Fruit fly (Drosophila melanogaster): ENCODE results near the gene Nep7.
"Not testable (repeated sequence)": the region's sequence is repeated elsewhere in the genome, so short reads cannot be mapped to it uniquely, and the experiment has no call there.

Gene Nep7

dm6 chr3R:27928140-27928539 is 26.6 kb upstream of the Nep7 start, which contains the start of gene nenya:
TSS of gene nenya (minus strand) at chr3R:27928174.
- TF ChIP-seq Dll (optimal IDR thresholded peaks at IDR 0.05): no peak
- TF ChIP-seq psq (optimal IDR thresholded peaks at IDR 0.05): no peak
- no peak for TF ChIP-seq EcR (GFP tag; optimal IDR thresholded peaks at IDR 0.05)

DNA sequence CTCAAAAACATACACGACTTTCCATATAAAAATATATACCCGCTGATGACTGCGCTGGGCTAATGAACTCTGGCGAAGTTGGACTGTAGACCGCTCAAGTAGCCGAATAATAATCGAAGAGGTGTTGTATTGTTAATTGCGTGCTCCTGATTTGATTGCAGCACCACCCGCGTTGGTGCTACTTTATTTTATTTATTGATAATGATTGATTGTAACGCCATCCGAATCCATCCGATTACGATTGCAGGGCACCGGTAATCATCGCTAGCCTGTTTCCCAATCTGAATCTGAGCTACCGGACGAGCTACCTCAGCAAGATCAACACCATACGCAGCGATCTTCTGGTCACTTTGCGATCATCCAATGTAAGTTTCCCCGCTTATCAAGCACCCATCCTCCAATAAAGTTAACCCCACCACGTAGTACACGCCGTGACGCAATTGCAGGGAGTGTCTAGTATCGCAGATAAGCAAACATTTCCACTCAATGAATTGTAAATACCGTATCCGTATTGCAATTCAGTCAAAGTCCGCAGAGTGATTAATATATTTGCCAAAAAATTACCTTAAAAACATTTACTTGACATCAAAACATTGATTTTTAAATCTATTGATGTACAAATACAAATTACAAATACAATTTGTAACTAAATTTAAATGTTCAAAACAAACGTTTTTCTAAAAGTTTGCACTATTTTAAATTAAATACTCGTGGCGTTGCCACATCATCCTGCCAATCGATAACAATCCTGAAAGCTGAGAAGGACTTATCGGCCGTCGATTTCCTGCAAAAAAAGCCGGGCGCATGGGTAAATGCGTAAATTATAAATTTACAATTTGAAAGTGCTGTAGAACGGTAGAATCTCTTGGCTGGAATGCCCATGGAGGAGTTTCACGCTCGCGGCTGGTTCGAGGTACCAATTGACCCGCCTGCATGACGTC is 25.5 kb upstream of the Nep7 start:
- no peak for TF ChIP-seq usp (GFP tag; optimal IDR thresholded peaks at IDR 0.05)
- TF ChIP-seq Dll (optimal IDR thresholded peaks at IDR 0.05): no peak
- no peak for TF ChIP-seq EcR (GFP tag; optimal IDR thresholded peaks at IDR 0.05)
- TF ChIP-seq CG8478 (optimal IDR thresholded peaks at IDR 0.05): no peak
- no peak for TF ChIP-seq pan (optimal IDR thresholded peaks at IDR 0.05)
- TF ChIP-seq psq (optimal IDR thresholded peaks at IDR 0.05): no peak

dm6 chr3R:27931461-27931860 is 23.3 kb upstream of the Nep7 start:
- TF ChIP-seq EcR (GFP tag; optimal IDR thresholded peaks at IDR 0.05) (no peak), CG8478 (optimal IDR thresholded peaks at IDR 0.05) (no peak), pan (optimal IDR thresholded peaks at IDR 0.05) (no peak), psq (optimal IDR thresholded peaks at IDR 0.05) (no peak), Dll (optimal IDR thresholded peaks at IDR 0.05) (no peak), usp (GFP tag; optimal IDR thresholded peaks at IDR 0.05) (no peak)

dm6 chr3R:27937752-27938694 is 16.7 kb upstream of the Nep7 start, which contains the start of the genes NSD and BOD1:
TSS of gene NSD (minus strand) at chr3R:27937853.
TSS of gene BOD1 (plus strand) at chr3R:27938245.
- TF ChIP-seq Dll (optimal IDR thresholded peaks at IDR 0.05): no peak
- TF ChIP-seq psq (optimal IDR thresholded peaks at IDR 0.05): no peak
- TF ChIP-seq EcR (GFP tag; optimal IDR thresholded peaks at IDR 0.05): no peak
- no peak for TF ChIP-seq usp (GFP tag; optimal IDR thresholded peaks at IDR 0.05)
- TF ChIP-seq pan (optimal IDR thresholded peaks at IDR 0.05): no peak
- no peak for TF ChIP-seq CG8478 (optimal IDR thresholded peaks at IDR 0.05)

DNA sequence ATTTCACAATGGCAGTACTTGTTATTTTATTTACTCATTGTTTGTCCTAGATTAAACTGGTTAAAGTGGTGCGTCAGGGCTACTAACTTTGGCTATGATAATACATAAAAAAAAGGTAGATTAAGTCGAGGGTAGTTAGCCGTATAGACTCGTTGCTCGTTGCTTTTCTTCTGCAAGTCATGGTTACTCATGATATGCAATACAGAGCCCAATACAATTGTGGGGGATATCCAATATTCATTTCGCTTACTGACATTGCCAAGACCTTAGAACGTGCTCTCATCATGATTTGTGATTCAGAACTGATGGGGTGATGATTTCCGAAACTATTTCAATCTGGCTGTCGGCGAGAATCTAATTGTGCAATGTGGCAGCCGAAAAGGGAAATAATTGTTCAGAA is 9.3 kb upstream of the Nep7 start:
- TF ChIP-seq pan (optimal IDR thresholded peaks at IDR 0.05) (no peak), EcR (GFP tag; optimal IDR thresholded peaks at IDR 0.05) (no peak), CG8478 (optimal IDR thresholded peaks at IDR 0.05) (no peak), Dll (optimal IDR thresholded peaks at IDR 0.05) (no peak)

dm6 chr3R:27946555-27947204 is 8.0 kb upstream of the Nep7 start:
- peak; percentile 4 for TF ChIP-seq pan (optimal IDR thresholded peaks at IDR 0.05)
- TF ChIP-seq Dll (optimal IDR thresholded peaks at IDR 0.05): no peak

DNA sequence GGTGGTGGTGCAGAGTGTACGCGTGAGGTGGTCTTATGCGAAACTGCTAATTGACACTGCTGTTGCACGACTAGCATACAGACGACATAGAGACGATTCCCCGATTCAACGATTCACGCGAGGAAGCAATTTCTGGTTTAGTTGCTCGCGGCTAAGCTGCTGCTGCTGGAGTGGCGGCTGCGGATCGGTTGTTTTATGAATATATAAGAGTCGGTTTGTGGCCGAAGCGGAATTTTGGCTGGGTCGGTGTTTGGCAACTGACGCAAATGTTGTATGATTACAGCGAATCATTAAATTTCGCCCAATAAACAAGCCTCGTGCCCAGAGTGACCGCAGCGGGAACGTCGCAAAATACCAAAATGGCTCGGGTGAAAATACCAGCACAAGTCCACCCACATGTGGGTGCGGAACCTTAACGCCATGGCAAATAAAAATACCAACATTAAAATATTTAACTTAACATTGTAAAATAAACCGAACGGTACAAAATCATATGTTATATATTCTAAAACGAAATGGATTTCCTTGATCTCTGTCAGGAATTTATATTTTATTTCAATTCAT is 7.0 kb upstream of the Nep7 start, which contains the start of gene mfrn:
mfrn (minus strand) TSS at position 340 of the 564 bp plus-strand sequence.
- no peak for TF ChIP-seq psq (optimal IDR thresholded peaks at IDR 0.05)
- TF ChIP-seq EcR (GFP tag; optimal IDR thresholded peaks at IDR 0.05): no peak
- no peak for TF ChIP-seq Dll (optimal IDR thresholded peaks at IDR 0.05)
- no peak for TF ChIP-seq pan (optimal IDR thresholded peaks at IDR 0.05)
- TF ChIP-seq usp (GFP tag; optimal IDR thresholded peaks at IDR 0.05): no peak
- TF ChIP-seq CG8478 (optimal IDR thresholded peaks at IDR 0.05): no peak

dm6 chr3R:27948421-27948906 is 6.3 kb upstream of the Nep7 start, which contains the start of gene Gp93:
TSS of gene Gp93 (plus strand) at chr3R:27948711.
- no peak for TF ChIP-seq pan (optimal IDR thresholded peaks at IDR 0.05)
- TF ChIP-seq Dll (optimal IDR thresholded peaks at IDR 0.05): no peak
- TF ChIP-seq EcR (GFP tag; optimal IDR thresholded peaks at IDR 0.05): no peak
- no peak for TF ChIP-seq psq (optimal IDR thresholded peaks at IDR 0.05)
- TF ChIP-seq CG8478 (optimal IDR thresholded peaks at IDR 0.05): no peak
- TF ChIP-seq usp (GFP tag; optimal IDR thresholded peaks at IDR 0.05): no peak

DNA sequence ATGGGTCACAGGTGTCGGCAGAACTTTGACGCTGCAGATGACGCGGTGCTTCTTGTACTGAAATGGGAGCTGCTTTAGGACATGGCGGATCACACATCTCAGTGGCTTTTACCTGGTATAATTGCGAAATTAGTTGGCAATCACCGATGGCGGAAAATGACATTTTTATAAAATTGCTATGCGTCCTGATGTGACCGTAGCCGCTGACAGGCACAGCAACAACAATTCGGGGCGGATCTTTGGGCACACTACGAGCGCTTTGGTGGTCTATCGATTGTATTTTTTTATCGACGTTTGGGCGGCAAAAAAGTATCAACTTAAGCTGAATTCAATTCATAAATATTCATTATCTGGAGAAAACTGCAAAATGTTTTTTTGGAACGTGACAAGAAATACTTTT is 827 bp upstream of the Nep7 start, which contains the start of gene CG4951:
CG4951 (minus strand) TSS at position 223 of the 400 bp plus-strand sequence.
- TF ChIP-seq pan (optimal IDR thresholded peaks at IDR 0.05) (no peak), psq (optimal IDR thresholded peaks at IDR 0.05) (no peak)

DNA sequence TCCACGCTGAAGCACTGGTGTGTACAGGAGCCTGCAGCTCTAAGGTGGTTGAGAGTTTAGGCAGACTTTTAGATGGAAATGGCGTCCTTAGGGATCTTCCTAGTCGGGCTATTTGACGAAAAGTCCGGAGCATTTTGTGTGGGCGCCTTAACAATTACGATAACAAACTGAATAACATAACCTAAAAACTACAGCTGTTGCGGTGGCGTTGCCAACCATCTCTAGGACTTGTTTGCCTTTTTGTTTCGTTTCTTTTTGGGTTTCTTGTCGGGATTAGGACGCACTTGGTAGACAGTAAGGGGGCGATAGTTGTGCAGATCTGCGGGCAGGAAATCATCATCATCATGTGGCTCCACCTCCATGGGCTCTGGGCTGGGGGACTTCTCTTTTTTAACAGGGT is 3.2 kb downstream of the Nep7 start:
- TF ChIP-seq EcR (GFP tag; optimal IDR thresholded peaks at IDR 0.05) (no peak), Dll (optimal IDR thresholded peaks at IDR 0.05) (no peak), psq (optimal IDR thresholded peaks at IDR 0.05) (no peak), CG8478 (optimal IDR thresholded peaks at IDR 0.05) (no peak), pan (optimal IDR thresholded peaks at IDR 0.05) (no peak)

DNA sequence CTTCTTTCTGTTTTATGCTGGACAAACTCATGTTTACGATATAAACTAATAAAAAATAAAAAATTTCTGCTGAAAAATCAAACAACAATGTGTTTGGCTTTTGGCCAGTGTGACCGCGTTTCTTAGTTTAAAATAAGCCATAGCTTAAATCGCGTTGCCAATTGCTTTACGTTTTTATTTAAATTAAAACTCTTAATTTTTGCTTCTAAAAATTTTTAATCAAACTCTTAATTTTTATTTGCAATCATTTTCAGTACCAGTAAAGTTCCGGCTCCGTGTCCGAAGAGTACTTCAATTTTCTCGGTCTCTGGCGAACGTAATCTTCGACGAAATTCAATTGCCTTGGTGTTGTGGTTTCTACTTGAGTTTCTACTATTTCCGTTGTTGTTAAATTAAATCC is 4.4 kb downstream of the Nep7 start, which contains the start of the genes CG42487 and CG4884:
CG42487 (minus strand) TSS at position 101 of the 400 bp plus-strand sequence.
CG4884 (minus strand) TSS at position 101 of the 400 bp plus-strand sequence.
- TF ChIP-seq CG8478 (optimal IDR thresholded peaks at IDR 0.05); psq (optimal IDR thresholded peaks at IDR 0.05); usp (GFP tag; optimal IDR thresholded peaks at IDR 0.05): not testable (repeated sequence)

All from whole organism.